Worm (Caenorhabditis elegans) whole organism, L4 larva: ENCODE results near the gene icd-1.

Experiments
- F49E8.2 ChIP-seq: sonication (generic microtip); optimal IDR thresholded peaks from 2 replicates; lab custom pipeline; 2016; ENCODE audit warnings: missing compliant biosample characterization, mild to moderate bottlenecking, missing genetic modification characterization, borderline replicate concordance
- Y48G9A.11 ChIP-seq: fragments of 200-800 bp; sonication (Bioruptor generic); IDR thresholded peaks from 2 replicates; pipeline ENCODE4 v1.3.6; 2022; ENCODE audit warnings: missing genetic modification reagents, missing genetic modification characterization, missing compliant biosample characterization
- ZK337.2 ChIP-seq: fragments of 200-800 bp; sonication (Bioruptor generic); IDR thresholded peaks from 2 replicates; pipeline ENCODE4 v1.3.6; 2022; ENCODE audit warnings: missing genetic modification reagents, missing genetic modification characterization, missing compliant biosample characterization
- ZK546.5 ChIP-seq, 2 experiments: sonication (generic microtip); optimal IDR thresholded peaks; 2 replicates each; lab custom pipeline; 2017; ENCODE audit warnings: missing biosample characterization in 2 of 2, missing genetic modification characterization in 2 of 2
- aha-1 ChIP-seq: fragments of 150-350 bp; peaks from one replicate; lab custom pipeline; 2014; ENCODE audit warnings: missing biosample characterization, missing genetic modification characterization
- aly-2 ChIP-seq: sonication (generic microtip); optimal IDR thresholded peaks from 2 replicates; lab custom pipeline; 2018; ENCODE audit warnings: missing biosample characterization, missing genetic modification characterization
- arid-1 ChIP-seq: fragments of 200-800 bp; sonication (Bioruptor generic); conservative IDR thresholded peaks from 2 replicates; pipeline ENCODE4 v1.3.6; 2022; ENCODE audit warnings: missing genetic modification reagents, missing genetic modification characterization, missing compliant biosample characterization
- ces-1 ChIP-seq: fragments of 150-350 bp; sonication (generic microtip); optimal IDR thresholded peaks from 4 replicates; lab custom pipeline; 2014; ENCODE audit warnings: missing biosample characterization, missing genetic modification reagents, missing genetic modification characterization
- cey-2 ChIP-seq: sonication (generic microtip); optimal IDR thresholded peaks from 3 replicates; lab custom pipeline; 2017; ENCODE audit warnings: missing genetic modification characterization, mild to moderate bottlenecking, missing compliant biosample characterization, antibody characterized with exemption, borderline replicate concordance; ENCODE audit not compliant: insufficient read depth
- daf-16 ChIP-seq, 3 experiments: sonication (generic microtip); optimal IDR thresholded peaks; 2 replicates each; lab custom pipeline; 2016 to 2017; ENCODE audit warnings: missing genetic modification characterization in 3 of 3, missing genetic modification reagents in 3 of 3, mild to moderate bottlenecking in 2 of 3, missing compliant biosample characterization in 2 of 3, missing biosample characterization in 1 of 3, moderate library complexity in 1 of 3
- daf-19 ChIP-seq: fragments of 200-800 bp; sonication (Bioruptor generic); conservative IDR thresholded peaks from 2 replicates; pipeline ENCODE4 v1.3.6; 2022; ENCODE audit warnings: missing genetic modification characterization, missing compliant biosample characterization
- dpl-1 ChIP-seq: fragments of 150-350 bp; optimal IDR thresholded peaks from 2 replicates; lab custom pipeline; 2014; ENCODE audit warnings: missing biosample characterization, missing genetic modification reagents, missing genetic modification characterization
- dve-1 ChIP-seq: sonication (generic microtip); optimal IDR thresholded peaks from 2 replicates; lab custom pipeline; 2017; ENCODE audit warnings: antibody characterized with exemption, mild to moderate bottlenecking, missing genetic modification characterization, missing compliant biosample characterization; ENCODE audit not compliant: insufficient read depth
- egl-27 ChIP-seq: sonication (generic microtip); optimal IDR thresholded peaks from 3 replicates; lab custom pipeline; 2017; ENCODE audit warnings: missing biosample characterization, missing genetic modification reagents, missing genetic modification characterization
- hif-1 ChIP-seq, 2 experiments: sonication (generic microtip); optimal IDR thresholded peaks; 2 replicates each; lab custom pipeline; 2016 to 2017; ENCODE audit warnings: missing compliant biosample characterization in 2 of 2, missing genetic modification characterization in 2 of 2, missing genetic modification reagents in 2 of 2, missing genotype in 2 of 2, mild to moderate bottlenecking in 1 of 2
- hlh-11 ChIP-seq: fragments of 200-800 bp; sonication (Bioruptor generic); optimal IDR thresholded peaks from 2 replicates; lab custom pipeline; 2018; ENCODE audit warnings: mild to moderate bottlenecking, missing genetic modification characterization, missing compliant biosample characterization
- hlh-30 ChIP-seq: sonication (generic microtip); optimal IDR thresholded peaks from 2 replicates; lab custom pipeline; 2017; ENCODE audit warnings: antibody characterized with exemption, mild to moderate bottlenecking, missing genetic modification characterization, missing compliant biosample characterization; ENCODE audit not compliant: insufficient read depth
- hmg-1.1 ChIP-seq: fragments of 200-800 bp; sonication (Bioruptor generic); IDR thresholded peaks from 2 replicates; pipeline ENCODE4 v1.3.6; 2022; ENCODE audit warnings: missing genetic modification reagents, missing genetic modification characterization, missing compliant biosample characterization
- lim-7 ChIP-seq: fragments of 200-800 bp; sonication (Bioruptor generic); IDR thresholded peaks from 2 replicates; pipeline ENCODE4 v1.3.6; 2022; ENCODE audit warnings: missing genetic modification characterization, missing compliant biosample characterization
- lin-38 ChIP-seq: fragments of 200-800 bp; sonication (Bioruptor generic); IDR thresholded peaks from 2 replicates; pipeline ENCODE4 v1.3.6; 2022; ENCODE audit warnings: missing genetic modification reagents, missing genetic modification characterization, missing compliant biosample characterization
- lin-39 ChIP-seq: fragments of 150-350 bp; optimal IDR thresholded peaks from 2 replicates; lab custom pipeline; 2014; ENCODE audit warnings: missing biosample characterization, missing genetic modification reagents, missing genetic modification characterization
- lsy-2 ChIP-seq, 2 experiments: fragments of 150-350 bp in 1 of 2; sonication (generic microtip) in 1 of 2; optimal IDR thresholded peaks; 2 replicates each; lab custom pipeline; 2014 to 2017; ENCODE audit warnings: missing biosample characterization in 2 of 2, missing genetic modification characterization in 2 of 2
- madf-5 ChIP-seq, 2 experiments: fragments of 200-800 bp; sonication (Bioruptor generic); IDR thresholded peaks; 2 replicates each; pipeline ENCODE4 v1.3.6; 2022; ENCODE audit warnings: missing compliant biosample characterization in 2 of 2, missing genetic modification characterization in 2 of 2
- mdl-1 ChIP-seq, 2 experiments: fragments of 150-350 bp in 1 of 2; sonication (generic microtip) in 1 of 2; optimal IDR thresholded peaks; 2 replicates each; lab custom pipeline; 2014 to 2017; ENCODE audit warnings: missing biosample characterization in 2 of 2, missing genetic modification characterization in 2 of 2
- mdt-29 ChIP-seq: fragments of 200-800 bp; sonication (Bioruptor generic); IDR thresholded peaks from 2 replicates; pipeline ENCODE4 v1.3.6; 2022; ENCODE audit warnings: missing genetic modification reagents, missing genetic modification characterization, missing compliant biosample characterization
- mep-1 ChIP-seq: fragments of 150-350 bp; sonication (generic microtip); optimal IDR thresholded peaks from 3 replicates; lab custom pipeline; 2014; ENCODE audit warnings: missing biosample characterization, missing genetic modification characterization
- mes-2 ChIP-seq: sonication (generic microtip); optimal IDR thresholded peaks from 2 replicates; lab custom pipeline; 2016; ENCODE audit warnings: missing genotype, mild to moderate bottlenecking, missing genetic modification characterization, missing compliant biosample characterization; ENCODE audit not compliant: poor library complexity, severe bottlenecking
- mxl-3 ChIP-seq: fragments of 200-800 bp; sonication (Bioruptor generic); optimal IDR thresholded peaks from 2 replicates; lab custom pipeline; 2018; ENCODE audit warnings: mild to moderate bottlenecking, missing genetic modification characterization, missing compliant biosample characterization
- nhr-28 ChIP-seq: fragments of 150-350 bp; optimal IDR thresholded peaks from 2 replicates; lab custom pipeline; 2014; ENCODE audit warnings: missing biosample characterization, missing genetic modification characterization
- nhr-6 ChIP-seq: fragments of 150-350 bp; optimal IDR thresholded peaks from 2 replicates; lab custom pipeline; 2014; ENCODE audit warnings: missing biosample characterization, missing genetic modification characterization
- rbr-2 ChIP-seq: sonication (generic microtip); optimal IDR thresholded peaks from 2 replicates; lab custom pipeline; 2016; ENCODE audit warnings: missing genotype, missing genetic modification characterization, missing compliant biosample characterization
- sdz-12 ChIP-seq: fragments of 200-800 bp; sonication (Bioruptor generic); optimal IDR thresholded peaks from 2 replicates; lab custom pipeline; 2018; ENCODE audit warnings: mild to moderate bottlenecking, missing genetic modification characterization, missing compliant biosample characterization
- snpc-1.2 ChIP-seq: fragments of 200-800 bp; sonication (Bioruptor generic); IDR thresholded peaks from 2 replicates; pipeline ENCODE4 v1.3.6; 2022; ENCODE audit warnings: missing genetic modification reagents, missing genetic modification characterization, missing compliant biosample characterization
- spr-1 ChIP-seq: sonication (generic microtip); optimal IDR thresholded peaks from 2 replicates; lab custom pipeline; 2016; ENCODE audit warnings: mild to moderate bottlenecking, missing genetic modification characterization, missing compliant biosample characterization
- tra-1 ChIP-seq: fragments of 200-800 bp; sonication (Bioruptor generic); IDR thresholded peaks from 2 replicates; pipeline ENCODE4 v1.3.6; 2022; ENCODE audit warnings: missing genetic modification reagents, missing genetic modification characterization, missing compliant biosample characterization
- unc-130 ChIP-seq: sonication (generic microtip); optimal IDR thresholded peaks from 2 replicates; lab custom pipeline; 2016; ENCODE audit warnings: missing genetic modification reagents, missing genetic modification characterization, missing compliant biosample characterization
- unc-39 ChIP-seq: sonication (generic microtip); optimal IDR thresholded peaks from 2 replicates; lab custom pipeline; 2017; ENCODE audit warnings: missing biosample characterization, missing genetic modification characterization
- vab-7 ChIP-seq: fragments of 200-800 bp; sonication (Bioruptor generic); IDR thresholded peaks from 2 replicates; pipeline ENCODE4 v1.3.6; 2022; ENCODE audit warnings: missing genetic modification reagents, missing genetic modification characterization, missing compliant biosample characterization
- zfp-3 ChIP-seq: fragments of 200-800 bp; sonication (Bioruptor generic); conservative IDR thresholded peaks from 2 replicates; pipeline ENCODE4 v1.3.6; 2022; ENCODE audit warnings: missing genetic modification reagents, missing genetic modification characterization, missing compliant biosample characterization
- zip-11 ChIP-seq: fragments of 200-800 bp; sonication (Bioruptor generic); IDR thresholded peaks from 2 replicates; pipeline ENCODE4 v1.3.6; 2022; ENCODE audit warnings: missing genetic modification characterization, missing compliant biosample characterization
- ztf-11 ChIP-seq: fragments of 150-350 bp; optimal IDR thresholded peaks from 2 replicates; lab custom pipeline; 2014; ENCODE audit warnings: missing biosample characterization, missing genetic modification characterization
- ztf-7 ChIP-seq: fragments of 150-350 bp; optimal IDR thresholded peaks from 2 replicates; lab custom pipeline; 2014; ENCODE audit warnings: missing biosample characterization, missing genetic modification characterization

The icd-1 gene

DNA sequence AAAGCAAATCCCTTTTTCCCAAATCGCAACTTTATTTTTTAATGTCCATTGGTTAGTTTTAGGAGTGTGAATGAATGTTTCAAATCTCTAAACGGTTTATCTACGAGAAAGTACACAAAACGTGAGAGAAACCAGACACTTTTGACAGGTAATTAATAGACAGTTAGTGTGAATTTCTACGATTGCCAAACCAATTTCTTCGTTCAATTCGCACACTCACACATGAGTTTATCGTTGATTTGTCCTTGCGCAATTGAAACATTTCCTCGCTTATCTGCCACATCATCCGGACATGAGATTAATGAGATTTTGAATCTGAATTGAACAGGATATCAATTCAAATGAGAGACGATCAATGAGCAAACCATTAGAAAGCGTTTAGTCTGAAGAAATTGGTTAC lies 21.8 kb upstream of the icd-1 start:
- TF ChIP-seq ztf-11 (tag; lab: Kevin White, UChicago) (no peak), snpc-1.2 (GFP tag; lab: Robert Waterston, UW) (no peak), unc-130 (GFP tag; lab: Kevin White, UChicago) (no peak), zip-11 (no peak), tra-1 (GFP tag; lab: Robert Waterston, UW) (no peak), dpl-1 (GFP tag; lab: Kevin White, UChicago) (no peak), ZK337.2 (GFP tag; lab: Robert Waterston, UW) (no peak), aly-2 (tag; lab: Kevin White, UChicago) (no peak), lin-38 (GFP tag; lab: Robert Waterston, UW) (no peak)

DNA sequence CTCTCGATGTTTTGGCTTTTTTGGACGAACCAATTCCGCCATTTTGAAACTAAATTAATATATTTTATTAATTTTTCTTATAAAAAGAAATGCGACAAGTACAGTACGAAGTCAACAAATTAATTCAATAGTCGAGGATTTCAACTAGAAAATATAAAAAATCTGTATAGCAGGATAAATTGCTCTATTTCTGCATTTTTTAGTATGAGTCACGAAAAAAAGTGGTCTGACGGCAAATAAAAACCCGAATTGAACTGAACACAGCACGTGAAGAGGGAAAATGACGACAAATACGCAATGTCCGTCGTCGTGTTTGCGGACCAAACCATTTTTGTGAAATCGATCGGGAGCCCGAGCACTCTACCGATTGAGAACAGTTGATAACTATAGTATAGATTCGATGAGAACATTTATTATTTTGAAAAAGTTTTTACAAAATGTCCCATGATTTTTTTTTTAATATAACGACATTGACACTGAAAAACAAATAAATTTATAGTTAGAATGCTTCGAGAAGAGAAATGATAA lies 20.9 kb upstream of the icd-1 start, which contains the start of gene epg-5:
Gene epg-5 (minus strand): TSS at position 51 of the 528 bp plus-strand sequence.
- peak; percentile 36 for TF ChIP-seq mxl-3 (GFP tag; lab: Kevin White, UChicago)
- TF ChIP-seq nhr-28: peak; percentile 32
- TF ChIP-seq ces-1 (GFP tag; lab: Kevin White, UChicago): no peak
- TF ChIP-seq hmg-1.1: 0 out of 2 replicates have a peak, but pooled peaks have one; percentile 27
- TF ChIP-seq vab-7 (GFP tag; lab: Robert Waterston, UW): no peak
- TF ChIP-seq mep-1 (tag; lab: Kevin White, UChicago): peak; percentile 55
- TF ChIP-seq lsy-2 (tag; optimal IDR thresholded peaks at IDR 0.05; lab: Kevin White, UChicago): peak in 1 of 2 experiments; percentile 38
- peak; percentile 6 for TF ChIP-seq dpl-1 (GFP tag; lab: Kevin White, UChicago)
- no peak for TF ChIP-seq sdz-12 (GFP tag; lab: Kevin White, UChicago)
- no peak for TF ChIP-seq ztf-7
- no peak for TF ChIP-seq unc-39 (tag; lab: Kevin White, UChicago)
- TF ChIP-seq ZK546.5 (tag; optimal IDR thresholded peaks at IDR 0.05; lab: Kevin White, UChicago): no peak
- peak in 1 of 2 experiments; percentile 53 for TF ChIP-seq mdl-1 (tag; optimal IDR thresholded peaks at IDR 0.05; lab: Kevin White, UChicago)
- TF ChIP-seq spr-1 (tag; lab: Kevin White, UChicago): no peak
- peak; percentile 62 for TF ChIP-seq aha-1 (tag; lab: Kevin White, UChicago)
- no peak for TF ChIP-seq mdt-29
- no peak for TF ChIP-seq Y48G9A.11 (GFP tag; lab: Robert Waterston, UW)
- TF ChIP-seq lin-38 (GFP tag; lab: Robert Waterston, UW): no peak
- peak; percentile 15 for TF ChIP-seq dve-1 (tag; lab: Kevin White, UChicago)
- TF ChIP-seq hlh-30 (tag; lab: Kevin White, UChicago): peak; percentile 83
- no peak for TF ChIP-seq arid-1 (GFP tag; lab: Robert Waterston, UW)
- peak in 1 of 2 experiments; percentile 4 for TF ChIP-seq hif-1 (tag; optimal IDR thresholded peaks at IDR 0.05; lab: Kevin White, UChicago)
- peak; percentile 46 for TF ChIP-seq mes-2
- TF ChIP-seq daf-19 (GFP tag; lab: Robert Waterston, UW): no peak
- peak; percentile 43 for TF ChIP-seq hlh-11 (tag; lab: Kevin White, UChicago)
- no peak for TF ChIP-seq lin-39 (tag; lab: Kevin White, UChicago)
- TF ChIP-seq, all 104 proteins: peak for 13

DNA sequence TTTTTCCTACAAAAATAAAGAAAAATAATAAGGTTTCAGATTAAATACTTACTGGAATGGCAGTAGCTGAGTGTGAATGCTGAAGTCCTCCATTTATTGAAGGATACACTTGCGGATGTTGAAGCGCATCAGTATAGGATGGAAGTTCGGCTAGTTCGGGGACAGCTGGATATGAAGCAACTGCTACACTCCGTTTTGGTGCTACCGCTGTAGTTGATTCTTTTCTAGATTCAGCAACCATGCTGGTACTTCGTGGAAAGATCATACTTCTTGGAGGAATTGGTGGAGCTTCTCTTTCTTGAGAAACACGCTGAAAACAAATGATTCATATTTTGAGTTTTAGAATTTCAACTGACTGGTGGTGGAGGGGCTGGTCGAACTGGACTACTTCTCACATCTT lies 20.2 kb upstream of the icd-1 start:
- peak; percentile 96 for TF ChIP-seq aha-1 (tag; lab: Kevin White, UChicago)
- TF ChIP-seq egl-27 (tag; lab: Kevin White, UChicago): no peak
- TF ChIP-seq, all 104 proteins: peak for 1

DNA sequence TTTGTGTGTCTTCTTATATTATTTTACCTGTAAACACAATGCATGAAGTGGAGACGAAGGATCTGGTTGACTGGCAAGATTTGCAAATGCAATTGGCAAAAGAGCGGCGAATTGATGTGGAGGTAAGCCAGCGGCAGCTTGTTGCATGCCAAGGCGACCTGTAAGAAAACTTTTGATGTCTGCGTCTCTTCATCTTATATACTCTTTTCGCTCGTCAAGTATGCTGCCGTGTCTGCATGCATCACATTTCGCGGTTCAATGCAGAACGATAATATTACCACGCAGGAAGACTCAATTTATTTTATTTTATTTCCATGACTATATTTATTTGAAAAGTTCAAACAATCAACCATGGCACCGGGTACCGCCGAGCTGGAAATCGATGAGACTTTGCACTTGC lies 12.5 kb upstream of the icd-1 start, which contains the start of gene vps-33.2:
Gene vps-33.2 (plus strand): TSS at position 244 of the 400 bp plus-strand sequence.
- peak; percentile 21 for TF ChIP-seq aha-1 (tag; lab: Kevin White, UChicago)
- TF ChIP-seq mes-2: peak; percentile 70
- TF ChIP-seq F49E8.2: peak; percentile 20
- peak; percentile 14 for TF ChIP-seq rbr-2 (tag; lab: Kevin White, UChicago)
- no peak for TF ChIP-seq madf-5 (GFP tag; IDR thresholded peaks at IDR 0.05; lab: Robert Waterston, UW)
- peak in 1 of 2 experiments; percentile 34 for TF ChIP-seq lsy-2 (tag; optimal IDR thresholded peaks at IDR 0.05; lab: Kevin White, UChicago)
- no peak for TF ChIP-seq tra-1 (GFP tag; lab: Robert Waterston, UW)
- no peak for TF ChIP-seq daf-16 (GFP tag; optimal IDR thresholded peaks at IDR 0.05; lab: Kevin White, UChicago)
- TF ChIP-seq daf-16 (tag; optimal IDR thresholded peaks at IDR 0.05; lab: Kevin White, UChicago): no peak
- no peak for TF ChIP-seq zfp-3
- TF ChIP-seq nhr-6 (tag; lab: Kevin White, UChicago): peak; percentile 35
- TF ChIP-seq hlh-11 (tag; lab: Kevin White, UChicago): peak; percentile 10
- TF ChIP-seq mep-1 (tag; lab: Kevin White, UChicago): peak; percentile 1
- TF ChIP-seq hmg-1.1: peak; percentile 50
- TF ChIP-seq lim-7 (GFP tag; lab: Robert Waterston, UW): no peak
- no peak for TF ChIP-seq cey-2 (tag; lab: Kevin White, UChicago)
- peak; percentile 17 for TF ChIP-seq spr-1 (tag; lab: Kevin White, UChicago)
- peak; percentile 19 for TF ChIP-seq dve-1 (tag; lab: Kevin White, UChicago)
- no peak for TF ChIP-seq mdt-29
